Worm (Caenorhabditis elegans) whole organism, L2 larva: ENCODE data around the gene pdhb-1.
A peak's percentile ranks its signal among the peaks of the same experiment; 100 is the strongest.

ENCODE experiments used
- R02D3.7 ChIP-seq: fragments of 150-350 bp; optimal IDR thresholded peaks from 2 replicates; lab custom pipeline; 2014; ENCODE audit warnings: missing biosample characterization, missing genetic modification characterization
- alr-1 ChIP-seq: fragments of 150-350 bp; optimal IDR thresholded peaks from 2 replicates; lab custom pipeline; 2014; ENCODE audit warnings: missing biosample characterization, missing genetic modification characterization
- ama-1 ChIP-seq: fragments of 150-350 bp; optimal IDR thresholded peaks from 2 replicates; lab custom pipeline; 2018; ENCODE audit warnings: inconsistent platforms
- blmp-1 ChIP-seq: sonication (generic microtip); optimal IDR thresholded peaks from 2 replicates; lab custom pipeline; 2017; ENCODE audit warnings: missing genetic modification characterization, mild to moderate bottlenecking, missing compliant biosample characterization, antibody characterized with exemption, moderate library complexity; ENCODE audit not compliant: insufficient read depth
- ceh-16 ChIP-seq: fragments of 150-350 bp; optimal IDR thresholded peaks from 2 replicates; lab custom pipeline; 2014; ENCODE audit warnings: missing biosample characterization, missing genetic modification characterization
- elt-1 ChIP-seq: fragments of 150-350 bp; optimal IDR thresholded peaks from 2 replicates; lab custom pipeline; 2014; ENCODE audit warnings: missing biosample characterization, missing genetic modification characterization
- lsy-2 ChIP-seq, 2 experiments: fragments of 150-350 bp in 1 of 2; sonication (generic microtip) in 1 of 2; optimal IDR thresholded peaks; 2 replicates each; lab custom pipeline; 2014 to 2017; ENCODE audit warnings: missing biosample characterization in 2 of 2, missing genetic modification characterization in 2 of 2
- mdl-1 ChIP-seq, 2 experiments: fragments of 150-350 bp in 1 of 2; sonication (generic microtip) in 1 of 2; optimal IDR thresholded peaks; 2 replicates each; lab custom pipeline; 2017; ENCODE audit warnings: missing biosample characterization in 2 of 2, missing genetic modification characterization in 2 of 2
- unc-39 ChIP-seq: fragments of 150-350 bp; optimal IDR thresholded peaks from 2 replicates; lab custom pipeline; 2014; ENCODE audit warnings: missing biosample characterization, missing genetic modification characterization
- unc-62 ChIP-seq: fragments of 150-350 bp; optimal IDR thresholded peaks from 2 replicates; lab custom pipeline; 2014; ENCODE audit warnings: missing biosample characterization, missing genetic modification reagents, missing genetic modification characterization

- no peak for TF ChIP-seq lsy-2 (tag; optimal IDR thresholded peaks at IDR 0.05; lab: Kevin White, UChicago)
- no peak for TF ChIP-seq unc-39 (tag; lab: Kevin White, UChicago)
- TF ChIP-seq elt-1: peak; percentile 81
- TF ChIP-seq R02D3.7 (tag; lab: Kevin White, UChicago): no peak
- TF ChIP-seq unc-62 (GFP tag; lab: Kevin White, UChicago): no peak
- no peak for TF ChIP-seq ama-1 (lab: Kevin White, UChicago)
- TF ChIP-seq blmp-1 (tag; lab: Kevin White, UChicago): no peak
- TF ChIP-seq mdl-1 (tag; optimal IDR thresholded peaks at IDR 0.05; lab: Kevin White, UChicago): no peak
- no peak for TF ChIP-seq alr-1 (tag; lab: Kevin White, UChicago)
- TF ChIP-seq ceh-16 (tag; lab: Kevin White, UChicago): peak; percentile 72
Measured at ce11 chrIV:3439354-3439753, 39.9 kb downstream of the pdhb-1 start, which contains the start of gene grd-3.
